Worm (Caenorhabditis elegans): Measurements from ENCODE around the gene F48F7.6.

F48F7.6 gene

ce11 chrX:13977439-13978118, at the start of gene F48F7.6:
TSS of gene F48F7.6 (plus strand) at chrX:13977829.
- peak; percentile 75 for TF ChIP-seq nhr-129 (tag; optimal IDR thresholded peaks at IDR 0.05)
- peak; percentile 14 for TF ChIP-seq gmeb-1 (tag; optimal IDR thresholded peaks at IDR 0.05)
- peak; percentile 35 for TF ChIP-seq unc-55 (GFP tag; optimal IDR thresholded peaks at IDR 0.05)
- no peak for TF ChIP-seq nhr-11 (tag; optimal IDR thresholded peaks at IDR 0.05)
- TF ChIP-seq Y55F3AM.14 (GFP tag; optimal IDR thresholded peaks at IDR 0.05): no peak
- TF ChIP-seq skn-1 (tag; optimal IDR thresholded peaks at IDR 0.05): no peak
- no peak for TF ChIP-seq nhr-21 (tag; optimal IDR thresholded peaks at IDR 0.05)
- TF ChIP-seq ztf-4 (tag; optimal IDR thresholded peaks at IDR 0.05): peak; percentile 8
- peak; percentile 1 for TF ChIP-seq ama-1 (optimal IDR thresholded peaks at IDR 0.05)
- peak in 1 of 2 experiments; percentile 34 for TF ChIP-seq mdl-1 (tag; optimal IDR thresholded peaks at IDR 0.05)
- peak; percentile 28 for TF ChIP-seq crh-2 (tag; optimal IDR thresholded peaks at IDR 0.05)
- TF ChIP-seq lin-39 (tag; optimal IDR thresholded peaks at IDR 0.05): no peak
- no peak for TF ChIP-seq nhr-77 (tag; optimal IDR thresholded peaks at IDR 0.05)
- TF ChIP-seq lin-13 (GFP tag; optimal IDR thresholded peaks at IDR 0.05): no peak
- TF ChIP-seq snpc-4 (tag; optimal IDR thresholded peaks at IDR 0.05): peak; percentile 13
- peak; percentile 36 for TF ChIP-seq lin-11 (tag; optimal IDR thresholded peaks at IDR 0.05)
- peak; percentile 67 for TF ChIP-seq C34F6.9 (tag; optimal IDR thresholded peaks at IDR 0.05)
- TF ChIP-seq nhr-25 (tag; optimal IDR thresholded peaks at IDR 0.05): no peak
- TF ChIP-seq lsy-2 (tag; optimal IDR thresholded peaks at IDR 0.05): peak in 1 of 2 experiments; percentile 54
- peak; percentile 16 for TF ChIP-seq fos-1 (tag; optimal IDR thresholded peaks at IDR 0.05)
- TF ChIP-seq nhr-12 (tag; optimal IDR thresholded peaks at IDR 0.05): no peak
- no peak for TF ChIP-seq ztf-11 (tag; optimal IDR thresholded peaks at IDR 0.05)
- TF ChIP-seq F13H6.1 (tag; optimal IDR thresholded peaks at IDR 0.05): peak; percentile 2
- no peak for TF ChIP-seq ZK546.5 (tag; optimal IDR thresholded peaks at IDR 0.05)
- no peak for TF ChIP-seq egl-27 (tag; optimal IDR thresholded peaks at IDR 0.05)
- TF ChIP-seq sem-4 (tag; optimal IDR thresholded peaks at IDR 0.05): peak; percentile 8

DNA sequence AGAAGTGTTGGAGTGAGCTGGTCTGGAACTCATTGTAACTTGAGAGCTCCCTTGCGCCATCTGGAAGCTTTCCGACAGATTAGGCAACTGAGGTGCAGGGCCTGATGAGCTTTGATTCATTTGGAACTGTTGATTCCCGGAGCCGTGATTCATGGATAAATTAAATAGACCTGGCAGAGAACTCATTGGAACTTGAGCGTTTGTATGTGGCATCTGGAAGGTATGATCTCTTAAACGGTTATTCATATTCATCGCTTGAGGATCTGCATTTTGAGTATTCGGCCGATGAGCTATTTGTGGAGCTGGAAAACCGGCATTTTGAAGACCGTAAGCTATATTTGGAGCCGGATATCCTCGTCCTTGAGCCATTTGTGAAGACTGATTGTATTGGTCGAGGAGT, 49.1 kb upstream of the F48F7.6 start:
- TF ChIP-seq lin-39 (tag; optimal IDR thresholded peaks at IDR 0.05) (no peak), fos-1 (tag; optimal IDR thresholded peaks at IDR 0.05) (no peak), dmd-4 (tag; optimal IDR thresholded peaks at IDR 0.05) (no peak), ZK546.5 (tag; optimal IDR thresholded peaks at IDR 0.05) (no peak), lsy-2 (tag; optimal IDR thresholded peaks at IDR 0.05) (no peak), ztf-11 (tag; optimal IDR thresholded peaks at IDR 0.05) (no peak), egl-27 (tag; optimal IDR thresholded peaks at IDR 0.05) (no peak), ceh-82 (tag; optimal IDR thresholded peaks at IDR 0.05) (no peak), skn-1 (tag; optimal IDR thresholded peaks at IDR 0.05) (no peak), alr-1 (tag; optimal IDR thresholded peaks at IDR 0.05) (no peak), mdl-1 (tag; optimal IDR thresholded peaks at IDR 0.05) (no peak), nhr-11 (tag; optimal IDR thresholded peaks at IDR 0.05) (no peak), Y55F3AM.14 (GFP tag; optimal IDR thresholded peaks at IDR 0.05) (no peak), gmeb-1 (tag; optimal IDR thresholded peaks at IDR 0.05) (no peak), snpc-4 (tag; optimal IDR thresholded peaks at IDR 0.05) (no peak), unc-39 (tag; optimal IDR thresholded peaks at IDR 0.05) (no peak)

- TF ChIP-seq mbf-1 (tag; optimal IDR thresholded peaks at IDR 0.05): no peak
- no peak for TF ChIP-seq nhr-129 (tag; optimal IDR thresholded peaks at IDR 0.05)
- TF ChIP-seq ceh-16 (tag; optimal IDR thresholded peaks at IDR 0.05): no peak
- no peak for TF ChIP-seq ztf-11 (tag; optimal IDR thresholded peaks at IDR 0.05)
- TF ChIP-seq skn-1 (tag; optimal IDR thresholded peaks at IDR 0.05): no peak
- TF ChIP-seq snpc-4 (tag; optimal IDR thresholded peaks at IDR 0.05): no peak
- TF ChIP-seq aly-2 (tag; optimal IDR thresholded peaks at IDR 0.05): no peak
- no peak for TF ChIP-seq mab-5 (tag; optimal IDR thresholded peaks at IDR 0.05)
- no peak for TF ChIP-seq nhr-77 (tag; optimal IDR thresholded peaks at IDR 0.05)
- no peak for TF ChIP-seq egl-27 (tag; optimal IDR thresholded peaks at IDR 0.05)
- no peak for TF ChIP-seq alr-1 (tag; optimal IDR thresholded peaks at IDR 0.05)
- no peak for TF ChIP-seq peb-1 (tag; optimal IDR thresholded peaks at IDR 0.05)
- TF ChIP-seq ceh-82 (tag; optimal IDR thresholded peaks at IDR 0.05): no peak
- no peak for TF ChIP-seq C34F6.9 (tag; optimal IDR thresholded peaks at IDR 0.05)
- no peak for TF ChIP-seq nhr-11 (tag; optimal IDR thresholded peaks at IDR 0.05)
- TF ChIP-seq elt-3 (tag; optimal IDR thresholded peaks at IDR 0.05): no peak
- no peak for TF ChIP-seq lsy-2 (tag; optimal IDR thresholded peaks at IDR 0.05)
- no peak for TF ChIP-seq nhr-23 (tag; optimal IDR thresholded peaks at IDR 0.05)
- TF ChIP-seq nhr-237 (tag; optimal IDR thresholded peaks at IDR 0.05): no peak
Measured at ce11 chrX:13929534-13929933, 48.1 kb upstream of the F48F7.6 start, which contains the start of gene meg-1. TSS of gene meg-1 (minus strand) at chrX:13929634.

All from whole organism, L2 larva.